Fruit fly (Drosophila melanogaster): ENCODE data around the gene p115.

The p115 gene

DNA sequence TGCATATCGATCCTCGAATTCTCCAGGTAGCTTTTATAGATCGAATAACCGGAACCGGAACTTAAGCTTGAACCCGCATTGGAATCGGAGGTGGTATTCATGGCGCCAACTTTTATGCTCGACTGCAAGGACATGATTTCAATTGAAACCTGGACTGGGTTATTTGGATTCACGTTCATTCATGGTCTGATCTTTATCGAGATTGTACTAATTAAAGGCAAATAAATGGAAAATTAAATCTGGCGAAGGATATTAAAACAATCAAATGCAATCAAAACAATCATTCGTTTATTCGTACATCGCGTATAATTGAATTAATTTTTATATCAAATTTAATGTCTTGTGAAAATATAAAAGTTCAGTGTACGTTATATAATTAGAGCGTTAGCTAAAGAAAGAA is 9.9 kb upstream of the p115 start, which contains the start of gene Ir7f:
Gene Ir7f, minus strand, starts transcription at position 101 of the 400 bp plus-strand sequence.
- TF ChIP-seq br (GFP tag; optimal IDR thresholded peaks at IDR 0.05) (no peak), OdsH (GFP tag; optimal IDR thresholded peaks at IDR 0.05) (no peak), HLH106 (tag; optimal IDR thresholded peaks at IDR 0.05) (no peak), psq (GFP tag; optimal IDR thresholded peaks at IDR 0.05) (no peak), N (GFP tag; optimal IDR thresholded peaks at IDR 0.05) (no peak), fru (GFP tag; optimal IDR thresholded peaks at IDR 0.05) (no peak), jim (GFP tag; optimal IDR thresholded peaks at IDR 0.05) (no peak), Hr78 (GFP tag; optimal IDR thresholded peaks at IDR 0.05) (no peak), lola (GFP tag; optimal IDR thresholded peaks at IDR 0.05) (no peak), CG9705 (GFP tag; optimal IDR thresholded peaks at IDR 0.05) (no peak), sv (GFP tag; optimal IDR thresholded peaks at IDR 0.05) (no peak)

DNA sequence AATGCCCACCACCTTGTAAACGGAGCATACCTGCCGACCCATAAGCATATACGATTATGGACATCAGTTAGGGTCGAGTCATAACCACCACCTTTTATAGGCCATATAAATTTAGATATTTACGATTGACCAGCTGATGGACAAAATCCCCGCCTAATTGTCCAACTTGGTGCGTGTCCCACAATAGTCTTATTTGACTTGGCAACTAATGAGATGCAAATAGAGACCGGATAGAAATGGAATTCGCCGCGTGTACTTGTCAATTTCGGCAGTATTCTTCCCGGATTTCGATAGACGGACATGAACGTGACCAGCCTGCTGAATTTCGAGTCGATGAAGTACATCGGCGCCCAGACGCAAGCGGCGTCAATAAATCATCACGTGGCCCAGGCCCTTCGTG is 9.5 kb upstream of the p115 start, which contains the start of gene Ir7g:
Gene Ir7g, plus strand, starts transcription at position 301 of the 400 bp plus-strand sequence.
- TF ChIP-seq GATAd (GFP tag; optimal IDR thresholded peaks at IDR 0.05), result no peak
- no peak for TF ChIP-seq Myc (optimal IDR thresholded peaks at IDR 0.05)
- TF ChIP-seq tai (GFP tag; optimal IDR thresholded peaks at IDR 0.05), result no peak
- no peak for TF ChIP-seq Hnf4 (GFP tag; optimal IDR thresholded peaks at IDR 0.05)
- TF ChIP-seq fru (GFP tag; optimal IDR thresholded peaks at IDR 0.05), result no peak
- TF ChIP-seq OdsH (GFP tag; optimal IDR thresholded peaks at IDR 0.05), result no peak
- no peak for TF ChIP-seq dl (GFP tag; optimal IDR thresholded peaks at IDR 0.05; ENCODE audit: insufficient read depth in 1 of 2, partially characterized antibody in 2 of 2)
- no peak for TF ChIP-seq brk (GFP tag; optimal IDR thresholded peaks at IDR 0.05)
- TF ChIP-seq Dif (GFP tag; optimal IDR thresholded peaks at IDR 0.05; ENCODE audit: partially characterized antibody), result no peak
- TF ChIP-seq pan (optimal IDR thresholded peaks at IDR 0.05), result no peak
- no peak for TF ChIP-seq sv (GFP tag; optimal IDR thresholded peaks at IDR 0.05)
- no peak for TF ChIP-seq Vsx2 (GFP tag; optimal IDR thresholded peaks at IDR 0.05; ENCODE audit: partially characterized antibody)
- TF ChIP-seq CrebA (GFP tag; optimal IDR thresholded peaks at IDR 0.05; ENCODE audit: borderline replicate concordance), result no peak
- TF ChIP-seq dsf (GFP tag; optimal IDR thresholded peaks at IDR 0.05; ENCODE audit: borderline replicate concordance), result no peak
- no peak for TF ChIP-seq ey (GFP tag; optimal IDR thresholded peaks at IDR 0.05)
- TF ChIP-seq N (GFP tag; optimal IDR thresholded peaks at IDR 0.05), result no peak
- no peak for TF ChIP-seq rgr (GFP tag; optimal IDR thresholded peaks at IDR 0.05)
- no peak for TF ChIP-seq Hr83 (GFP tag; optimal IDR thresholded peaks at IDR 0.05; ENCODE audit: poor library complexity, severe bottlenecking)
- no peak for TF ChIP-seq usp (GFP tag; optimal IDR thresholded peaks at IDR 0.05)
- TF ChIP-seq Jra (GFP tag; optimal IDR thresholded peaks at IDR 0.05), result no peak

DNA sequence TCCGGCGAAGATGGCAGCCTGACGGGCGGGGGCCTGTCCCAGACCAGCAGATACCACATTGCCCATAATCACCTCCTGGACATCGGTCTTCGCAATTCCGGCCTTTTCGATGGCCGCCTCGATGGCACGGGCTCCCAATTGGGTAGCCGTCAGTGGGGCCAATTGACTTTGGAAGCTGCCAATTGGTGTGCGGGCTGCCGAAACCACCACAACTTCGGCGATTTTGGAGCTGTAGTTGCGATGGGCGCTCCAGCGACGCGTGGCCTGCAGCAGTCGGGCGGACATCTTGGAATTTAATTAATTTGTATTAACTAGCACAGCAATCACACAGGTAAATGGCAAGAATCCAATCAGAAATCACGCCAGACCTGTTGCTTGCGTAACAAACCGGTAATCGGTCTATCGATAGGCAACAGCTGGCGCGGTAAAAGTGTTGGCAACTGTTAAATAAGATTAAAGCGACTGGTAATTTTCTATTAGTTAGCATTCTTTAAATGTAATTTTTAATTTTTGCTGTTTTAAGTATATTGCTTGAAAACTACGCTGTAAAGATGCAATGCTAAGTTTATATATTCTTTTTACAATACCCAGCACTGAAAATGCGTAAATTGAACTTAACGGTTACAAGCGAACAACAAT is 5.3 kb upstream of the p115 start, which contains the start of gene Acat1:
Gene Acat1, minus strand, starts transcription at position 400 of the 639 bp plus-strand sequence.
- TF ChIP-seq Dif (GFP tag; optimal IDR thresholded peaks at IDR 0.05; ENCODE audit: partially characterized antibody) (no peak), GATAd (GFP tag; optimal IDR thresholded peaks at IDR 0.05) (peak; percentile 52), Hr83 (GFP tag; optimal IDR thresholded peaks at IDR 0.05; ENCODE audit: poor library complexity, severe bottlenecking) (peak; percentile 39), N (GFP tag; optimal IDR thresholded peaks at IDR 0.05) (no peak), HLH106 (tag; optimal IDR thresholded peaks at IDR 0.05) (peak; percentile 69), ey (GFP tag; optimal IDR thresholded peaks at IDR 0.05) (peak; percentile 83), fru (GFP tag; optimal IDR thresholded peaks at IDR 0.05) (peak; percentile 87), Mio (GFP tag; optimal IDR thresholded peaks at IDR 0.05) (peak; percentile 19), br (GFP tag; optimal IDR thresholded peaks at IDR 0.05) (peak; percentile 83), Abd-B (GFP tag; optimal IDR thresholded peaks at IDR 0.05) (no peak), CG9705 (GFP tag; optimal IDR thresholded peaks at IDR 0.05) (peak; percentile 11), CG32264 (GFP tag; optimal IDR thresholded peaks at IDR 0.05) (peak; percentile 59), dmrt93B (GFP tag; optimal IDR thresholded peaks at IDR 0.05) (peak; percentile 35), Vsx2 (GFP tag; optimal IDR thresholded peaks at IDR 0.05; ENCODE audit: partially characterized antibody) (no peak), woc (GFP tag; optimal IDR thresholded peaks at IDR 0.05) (peak; percentile 58), jim (GFP tag; optimal IDR thresholded peaks at IDR 0.05) (no peak), OdsH (GFP tag; optimal IDR thresholded peaks at IDR 0.05) (peak; percentile 81), tai (GFP tag; optimal IDR thresholded peaks at IDR 0.05) (no peak), sage (GFP tag; optimal IDR thresholded peaks at IDR 0.05) (peak; percentile 77), foxo (GFP tag; optimal IDR thresholded peaks at IDR 0.05) (peak in 1 of 2 experiments; percentile 90), Hnf4 (GFP tag; optimal IDR thresholded peaks at IDR 0.05) (peak; percentile 91), dsf (GFP tag; optimal IDR thresholded peaks at IDR 0.05; ENCODE audit: borderline replicate concordance) (peak; percentile 58), rgr (GFP tag; optimal IDR thresholded peaks at IDR 0.05) (peak; percentile 89), Jra (GFP tag; optimal IDR thresholded peaks at IDR 0.05) (peak; percentile 86), psq (GFP tag; optimal IDR thresholded peaks at IDR 0.05) (peak; percentile 80), h (GFP tag; optimal IDR thresholded peaks at IDR 0.05) (peak; percentile 89), dl (GFP tag; optimal IDR thresholded peaks at IDR 0.05; ENCODE audit: insufficient read depth in 1 of 2, partially characterized antibody in 2 of 2) (no peak), Rel (GFP tag; optimal IDR thresholded peaks at IDR 0.05) (no peak), Rel (tag; optimal IDR thresholded peaks at IDR 0.05) (no peak), Sp1 (GFP tag; optimal IDR thresholded peaks at IDR 0.05) (peak; percentile 53), usp (GFP tag; optimal IDR thresholded peaks at IDR 0.05) (no peak), sv (GFP tag; optimal IDR thresholded peaks at IDR 0.05) (peak; percentile 34), Myc (optimal IDR thresholded peaks at IDR 0.05) (no peak)
